Fruit fly (Drosophila melanogaster) whole organism, pupa: ENCODE results near the gene Bruce.
A peak's percentile ranks its signal among the peaks of the same experiment; 100 is the strongest.

Experiments
- CG12605 ChIP-seq: fragments of 200-800 bp; sonication (Bioruptor generic); IDR thresholded peaks from 2 replicates; pipeline ENCODE4 v1.3.6; 2022; ENCODE audit warnings: missing biosample characterization, missing genetic modification characterization
- CG13204 ChIP-seq: fragments of 200-800 bp; sonication (Bioruptor generic); optimal IDR thresholded peaks from 2 replicates; lab custom pipeline; 2018; ENCODE audit warnings: missing biosample characterization, mild to moderate bottlenecking, missing genetic modification characterization, moderate library complexity
- CG14655 ChIP-seq: fragments of 200-800 bp; sonication (Bioruptor generic); optimal IDR thresholded peaks from 3 replicates; lab custom pipeline; 2017; ENCODE audit warnings: mild to moderate bottlenecking, missing biosample characterization, missing genetic modification reagents, missing genetic modification characterization
- CG17806 ChIP-seq: fragments of 200-800 bp; sonication (Bioruptor generic); optimal IDR thresholded peaks from 2 replicates; lab custom pipeline; 2018; ENCODE audit warnings: missing biosample characterization, mild to moderate bottlenecking, missing genetic modification characterization, moderate library complexity
- EcR ChIP-seq: fragments of 200-800 bp; sonication (Bioruptor generic); optimal IDR thresholded peaks from 3 replicates; lab custom pipeline; 2019; ENCODE audit warnings: missing biosample characterization, missing genetic modification characterization, mild to moderate bottlenecking, moderate library complexity, missing genetic modification reagents

dm6 chr3R:10353932-10354703 is 23.0 kb upstream of the Bruce start:
- TF ChIP-seq EcR (GFP tag; lab: Kevin White, UChicago) (no peak), CG14655 (GFP tag; lab: Kevin White, UChicago) (peak; percentile 56), CG17806 (peak; percentile 25), CG13204 (GFP tag; lab: Kevin White, UChicago) (no peak), CG12605 (no peak)
